Fruit fly (Drosophila melanogaster) whole organism, wandering third instar larva: ENCODE results near the gene CG15482.
"Not testable (repeated sequence)": the region's sequence is repeated elsewhere in the genome, so short reads cannot be mapped to it uniquely, and the experiment has no call there.

Source experiments
- CG32264 ChIP-seq: fragments of 200-800 bp; sonication (Bioruptor generic); optimal IDR thresholded peaks from 2 replicates; lab custom pipeline; 2016; ENCODE audit warnings: missing biosample characterization, missing genetic modification characterization
- CG9705 ChIP-seq: fragments of 200-800 bp; sonication (Bioruptor generic); optimal IDR thresholded peaks from 2 replicates; lab custom pipeline; 2018; ENCODE audit warnings: missing biosample characterization, mild to moderate bottlenecking, missing genetic modification characterization
- CrebA ChIP-seq: fragments of 200-800 bp; sonication (Bioruptor generic); optimal IDR thresholded peaks from 2 replicates; lab custom pipeline; 2016; ENCODE audit warnings: missing biosample characterization, mild to moderate bottlenecking, missing genetic modification characterization, borderline replicate concordance
- Dfd ChIP-seq: fragments of >200 bp; optimal IDR thresholded peaks from 2 replicates; lab custom pipeline; 2017; ENCODE audit warnings: missing biosample characterization, missing genetic modification characterization
- GATAd ChIP-seq: sonication (Bioruptor generic); optimal IDR thresholded peaks from 2 replicates; lab custom pipeline; 2016; ENCODE audit warnings: missing biosample characterization, missing genetic modification characterization
- HLH106 ChIP-seq: fragments of 200-800 bp; optimal IDR thresholded peaks from 3 replicates; lab custom pipeline; 2019; ENCODE audit warnings: missing biosample characterization, mild to moderate bottlenecking, missing genetic modification characterization, moderate library complexity
- Hr78 ChIP-seq: fragments of >200 bp; optimal IDR thresholded peaks from 2 replicates; lab custom pipeline; 2017; ENCODE audit warnings: missing biosample characterization, missing genetic modification characterization
- Hr83 ChIP-seq: fragments of 200-300 bp; sonication (Bioruptor generic); optimal IDR thresholded peaks from 2 replicates; lab custom pipeline; 2016; ENCODE audit warnings: missing biosample characterization, mild to moderate bottlenecking, missing genetic modification characterization, moderate library complexity; ENCODE audit not compliant: poor library complexity, severe bottlenecking
- Mio ChIP-seq: sonication (Bioruptor generic); optimal IDR thresholded peaks from 2 replicates; lab custom pipeline; 2016; ENCODE audit warnings: missing biosample characterization, missing genetic modification characterization
- N ChIP-seq: fragments of >200 bp; optimal IDR thresholded peaks from 2 replicates; lab custom pipeline; 2018; ENCODE audit warnings: missing biosample characterization, missing external identifiers, missing genetic modification characterization
- OdsH ChIP-seq: fragments of 200-800 bp; sonication (Bioruptor generic); optimal IDR thresholded peaks from 2 replicates; lab custom pipeline; 2016; ENCODE audit warnings: missing biosample characterization, mild to moderate bottlenecking, missing genetic modification characterization
- Rel ChIP-seq, 2 experiments: fragments of 200-800 bp; sonication (Bioruptor generic) in 1 of 2; optimal IDR thresholded peaks; 2 replicates in 1 of 2; 3 replicates in 1 of 2; lab custom pipeline; 2016 to 2019; ENCODE audit warnings: mild to moderate bottlenecking in 2 of 2, missing biosample characterization in 2 of 2, missing genetic modification characterization in 2 of 2, moderate library complexity in 1 of 2
- Sp1 ChIP-seq: fragments of 200-800 bp; sonication (Bioruptor generic); optimal IDR thresholded peaks from 3 replicates; lab custom pipeline; 2019; ENCODE audit warnings: missing biosample characterization, mild to moderate bottlenecking, missing genetic modification characterization, moderate library complexity
- Vsx2 ChIP-seq: fragments of 200-300, 225-300 bp; sonication (Bioruptor generic); optimal IDR thresholded peaks from 2 replicates; lab custom pipeline; 2018; ENCODE audit warnings: missing biosample characterization, missing genetic modification characterization; ENCODE audit not compliant: partially characterized antibody
- br ChIP-seq: fragments of 200-800 bp; sonication (Bioruptor generic); optimal IDR thresholded peaks from 2 replicates; lab custom pipeline; 2016; ENCODE audit warnings: missing biosample characterization, missing genetic modification characterization
- brk ChIP-seq: fragments of 200-800 bp; sonication (Bioruptor generic); optimal IDR thresholded peaks from 2 replicates; lab custom pipeline; 2016; ENCODE audit warnings: missing biosample characterization, mild to moderate bottlenecking, missing genetic modification characterization
- dl ChIP-seq, 2 experiments: fragments of 175-275, 200-275 bp in 1 of 2; fragments of 200-275 bp in 1 of 2; sonication (Bioruptor generic); optimal IDR thresholded peaks; lab custom pipeline; 2018; ENCODE audit warnings: mild to moderate bottlenecking in 2 of 2, missing biosample characterization in 2 of 2, missing genetic modification characterization in 2 of 2, moderate library complexity in 2 of 2; ENCODE audit not compliant: partially characterized antibody in 2 of 2, insufficient read depth in 1 of 2
- dmrt93B ChIP-seq: fragments of 200-800 bp; sonication (Bioruptor generic); optimal IDR thresholded peaks from 2 replicates; lab custom pipeline; 2018; ENCODE audit warnings: missing biosample characterization, mild to moderate bottlenecking, missing genetic modification characterization
- dsf ChIP-seq: sonication (Bioruptor generic); optimal IDR thresholded peaks from 2 replicates; lab custom pipeline; 2016; ENCODE audit warnings: missing biosample characterization, missing genetic modification characterization, borderline replicate concordance
- ey ChIP-seq: fragments of 200-800 bp; sonication (Bioruptor generic); optimal IDR thresholded peaks from 2 replicates; lab custom pipeline; 2016; ENCODE audit warnings: missing biosample characterization, missing genetic modification characterization
- fru ChIP-seq: fragments of 200-800 bp; sonication (Bioruptor generic); optimal IDR thresholded peaks from 3 replicates; lab custom pipeline; 2016; ENCODE audit warnings: missing biosample characterization, mild to moderate bottlenecking, missing genetic modification characterization
- jim ChIP-seq: fragments of 175-275, 200-325 bp; sonication (Bioruptor generic); optimal IDR thresholded peaks from 2 replicates; lab custom pipeline; 2016; ENCODE audit warnings: missing biosample characterization, mild to moderate bottlenecking, missing genetic modification characterization
- lola ChIP-seq: fragments of >200 bp; optimal IDR thresholded peaks from 2 replicates; lab custom pipeline; 2017; ENCODE audit warnings: missing biosample characterization, missing genetic modification characterization
- psq ChIP-seq: fragments of 200-800 bp; sonication (Bioruptor generic); optimal IDR thresholded peaks from 3 replicates; lab custom pipeline; 2017; ENCODE audit warnings: missing biosample characterization, mild to moderate bottlenecking, missing genetic modification characterization, moderate library complexity
- rgr ChIP-seq: fragments of 200-800 bp; sonication (Bioruptor generic); optimal IDR thresholded peaks from 3 replicates; lab custom pipeline; 2016; ENCODE audit warnings: missing biosample characterization, mild to moderate bottlenecking, missing genetic modification characterization
- sage ChIP-seq: fragments of 200-800 bp; sonication (Bioruptor generic); optimal IDR thresholded peaks from 2 replicates; lab custom pipeline; 2016; ENCODE audit warnings: missing biosample characterization, mild to moderate bottlenecking, missing genetic modification characterization
- sv ChIP-seq: fragments of 200-800 bp; sonication (Bioruptor generic); optimal IDR thresholded peaks from 3 replicates; lab custom pipeline; 2016; ENCODE audit warnings: missing biosample characterization, missing genetic modification characterization
- usp ChIP-seq: fragments of >200 bp; optimal IDR thresholded peaks from 2 replicates; lab custom pipeline; 2017; ENCODE audit warnings: missing biosample characterization, missing genetic modification characterization

CG15482 gene

dm6 chr2L:13211764-13212265 lies at the start of gene CG15482:
CG15482 (minus strand) TSS chr2L:13211814.
- TF ChIP-seq Rel (GFP tag; optimal IDR thresholded peaks at IDR 0.05; lab: Kevin White, UChicago); Rel (tag; optimal IDR thresholded peaks at IDR 0.05; lab: Kevin White, UChicago); dmrt93B (GFP tag; lab: Kevin White, UChicago); jim: not testable (repeated sequence)

- TF ChIP-seq jim, result no peak
- no peak for TF ChIP-seq sv (GFP tag; lab: Kevin White, UChicago)
- TF ChIP-seq HLH106 (tag; lab: Kevin White, UChicago), result no peak
- TF ChIP-seq rgr (GFP tag; lab: Kevin White, UChicago), result no peak
- no peak for TF ChIP-seq dl (GFP tag; optimal IDR thresholded peaks at IDR 0.05; lab: Kevin White, UChicago; ENCODE audit: insufficient read depth in 1 of 2, partially characterized antibody in 2 of 2)
- no peak for TF ChIP-seq Hr83
- TF ChIP-seq CG32264 (GFP tag; lab: Kevin White, UChicago), result no peak
- TF ChIP-seq dmrt93B (GFP tag; lab: Kevin White, UChicago), result no peak
- no peak for TF ChIP-seq fru
- TF ChIP-seq Vsx2 (GFP tag; lab: Kevin White, UChicago), result no peak
- no peak for TF ChIP-seq Sp1 (GFP tag; lab: Kevin White, UChicago)
- TF ChIP-seq ey (GFP tag; lab: Kevin White, UChicago), result no peak
- TF ChIP-seq brk (GFP tag; lab: Kevin White, UChicago), result no peak
- TF ChIP-seq lola (GFP tag; lab: Kevin White, UChicago), result no peak
- TF ChIP-seq CG9705 (GFP tag; lab: Kevin White, UChicago), result no peak
- TF ChIP-seq psq (GFP tag; lab: Kevin White, UChicago), result no peak
- TF ChIP-seq, all 38 proteins: peak for 0
Measured at dm6 chr2L:13260740-13261139, 49.1 kb upstream of the CG15482 start, which contains the start of gene CG44085. CG44085 (plus strand) TSS chr2L:13261008.

- no peak for TF ChIP-seq Hr83
- no peak for TF ChIP-seq OdsH (GFP tag; lab: Kevin White, UChicago)
- no peak for TF ChIP-seq Hr78 (GFP tag; lab: Kevin White, UChicago)
- TF ChIP-seq Rel (GFP tag; optimal IDR thresholded peaks at IDR 0.05; lab: Kevin White, UChicago), result no peak
- no peak for TF ChIP-seq Rel (tag; optimal IDR thresholded peaks at IDR 0.05; lab: Kevin White, UChicago)
- no peak for TF ChIP-seq GATAd (GFP tag; lab: Kevin White, UChicago)
- TF ChIP-seq sv (GFP tag; lab: Kevin White, UChicago), result no peak
- no peak for TF ChIP-seq CG32264 (GFP tag; lab: Kevin White, UChicago)
- no peak for TF ChIP-seq rgr (GFP tag; lab: Kevin White, UChicago)
- TF ChIP-seq br (GFP tag; lab: Kevin White, UChicago), result no peak
- TF ChIP-seq CrebA (GFP tag; lab: Kevin White, UChicago), result no peak
- TF ChIP-seq usp, result no peak
- no peak for TF ChIP-seq jim
- no peak for TF ChIP-seq sage (GFP tag; lab: Kevin White, UChicago)
- TF ChIP-seq Vsx2 (GFP tag; lab: Kevin White, UChicago), result no peak
- TF ChIP-seq Mio (GFP tag; lab: Kevin White, UChicago), result no peak
- TF ChIP-seq dl (GFP tag; optimal IDR thresholded peaks at IDR 0.05; lab: Kevin White, UChicago; ENCODE audit: insufficient read depth in 1 of 2, partially characterized antibody in 2 of 2), result no peak
Measured at dm6 chr2L:13259643-13260042, 48.0 kb upstream of the CG15482 start, which contains the start of gene CG31730. CG31730 (minus strand) TSS chr2L:13259743.

- TF ChIP-seq rgr (GFP tag; lab: Kevin White, UChicago) (no peak), Vsx2 (GFP tag; lab: Kevin White, UChicago) (no peak), OdsH (GFP tag; lab: Kevin White, UChicago) (no peak), dsf (GFP tag; lab: Kevin White, UChicago) (no peak), Sp1 (GFP tag; lab: Kevin White, UChicago) (no peak), psq (GFP tag; lab: Kevin White, UChicago) (no peak), Dfd (no peak), N (GFP tag; lab: Kevin White, UChicago) (no peak), HLH106 (tag; lab: Kevin White, UChicago) (no peak), jim (no peak), GATAd (GFP tag; lab: Kevin White, UChicago) (no peak)
- TF ChIP-seq, all 38 proteins: peak for 0
Measured at dm6 chr2L:13258702-13259101, 47.1 kb upstream of the CG15482 start.

- TF ChIP-seq Rel (GFP tag; optimal IDR thresholded peaks at IDR 0.05; lab: Kevin White, UChicago) (no peak), Rel (tag; optimal IDR thresholded peaks at IDR 0.05; lab: Kevin White, UChicago) (no peak)
Measured at dm6 chr2L:13257177-13257576, 45.6 kb upstream of the CG15482 start, which contains the start of gene Naa20B. Naa20B (plus strand) TSS chr2L:13257477.
